Worm (Caenorhabditis elegans) whole organism, young adult: ENCODE data around the gene hch-1.

Experiments
- F33H1.4 ChIP-seq: fragments of 200-800 bp; sonication (Bioruptor generic); IDR thresholded peaks from 2 replicates; pipeline ENCODE4 v1.3.6; 2022; ENCODE audit warnings: missing genetic modification reagents, missing genetic modification characterization, missing compliant biosample characterization
- F57C9.4 ChIP-seq: sonication (generic microtip); optimal IDR thresholded peaks from 2 replicates; lab custom pipeline; 2017; ENCODE audit warnings: mild to moderate bottlenecking, missing genetic modification characterization, missing compliant biosample characterization
- T26A5.8 ChIP-seq: sonication (generic microtip); optimal IDR thresholded peaks from 2 replicates; lab custom pipeline; 2016; ENCODE audit warnings: missing genetic modification characterization, missing compliant biosample characterization
- Y95B8A.8 ChIP-seq: fragments of 200-800 bp; sonication (Bioruptor generic); IDR thresholded peaks from 2 replicates; pipeline ENCODE4 v1.3.6; 2022; ENCODE audit warnings: missing genetic modification reagents, missing genetic modification characterization, missing compliant biosample characterization
- ccch-3 ChIP-seq: fragments of 200-800 bp; sonication (Bioruptor generic); optimal IDR thresholded peaks from 2 replicates; lab custom pipeline; 2018; ENCODE audit warnings: mild to moderate bottlenecking, missing genetic modification characterization, missing compliant biosample characterization
- die-1 ChIP-seq: sonication (generic microtip); optimal IDR thresholded peaks from 2 replicates; lab custom pipeline; 2016; ENCODE audit warnings: missing genotype, mild to moderate bottlenecking, missing genetic modification characterization, missing compliant biosample characterization
- efl-1 ChIP-seq: fragments of 150-350 bp; optimal IDR thresholded peaks from 2 replicates; lab custom pipeline; 2014; ENCODE audit warnings: missing biosample characterization, missing genetic modification reagents, missing genetic modification characterization
- ets-4 ChIP-seq: fragments of 200-800 bp; sonication (Bioruptor generic); optimal IDR thresholded peaks from 2 replicates; lab custom pipeline; 2018; ENCODE audit warnings: mild to moderate bottlenecking, missing genetic modification characterization, missing compliant biosample characterization
- nfya-2 ChIP-seq: fragments of 200-800 bp; sonication (Bioruptor generic); IDR thresholded peaks from 2 replicates; pipeline ENCODE4 v1.3.6; 2022; ENCODE audit warnings: missing genetic modification reagents, missing genetic modification characterization, missing compliant biosample characterization
- nhr-80 ChIP-seq: sonication (generic microtip); optimal IDR thresholded peaks from 2 replicates; lab custom pipeline; 2016; ENCODE audit warnings: missing genetic modification characterization, missing compliant biosample characterization
- rpc-1 ChIP-seq, 2 experiments: fragments of 150-350 bp in 1 of 2; sonication (generic microtip) in 1 of 2; optimal IDR thresholded peaks; 2 replicates each; lab custom pipeline; 2014 to 2018; ENCODE audit warnings: missing biosample characterization in 1 of 2, missing genetic modification characterization in 1 of 2, missing genetic modification reagents in 1 of 2, missing genotype in 1 of 2
- unc-62 ChIP-seq: fragments of 150-350 bp; optimal IDR thresholded peaks from 2 replicates; lab custom pipeline; 2014; ENCODE audit warnings: missing biosample characterization, missing genetic modification reagents, missing genetic modification characterization
- ztf-6 ChIP-seq: fragments of 200-800 bp; sonication (Bioruptor generic); IDR thresholded peaks from 2 replicates; pipeline ENCODE4 v1.3.6; 2022; ENCODE audit warnings: missing genetic modification reagents, missing genetic modification characterization, missing compliant biosample characterization

ce11 chrX:14662460-14662859 lies 37.3 kb downstream of the hch-1 start:
- TF ChIP-seq nfya-2 (GFP tag; lab: Robert Waterston, UW) (no peak), unc-62 (GFP tag; lab: Kevin White, UChicago) (no peak), rpc-1 (optimal IDR thresholded peaks at IDR 0.05; lab: Kevin White, UChicago) (no peak), rpc-1 (tag; optimal IDR thresholded peaks at IDR 0.05; lab: Kevin White, UChicago) (no peak), Y95B8A.8 (GFP tag; lab: Robert Waterston, UW) (no peak), nhr-80 (no peak), F57C9.4 (tag; lab: Kevin White, UChicago) (no peak), ccch-3 (GFP tag; lab: Kevin White, UChicago) (no peak), ztf-6 (GFP tag; lab: Robert Waterston, UW) (no peak), ets-4 (no peak), die-1 (tag; lab: Kevin White, UChicago) (no peak), F33H1.4 (GFP tag; lab: Robert Waterston, UW) (no peak), T26A5.8 (tag; lab: Kevin White, UChicago) (no peak), efl-1 (GFP tag; lab: Kevin White, UChicago) (no peak)
